Fruit fly (Drosophila melanogaster) whole organism, embryonic: ENCODE results near the gene NijB.

Experiments used
- Abd-B ChIP-seq: fragments of 200-800 bp; sonication (Bioruptor generic); optimal IDR thresholded peaks from 2 replicates; lab custom pipeline; 2018; ENCODE audit warnings: missing biosample characterization, mild to moderate bottlenecking, missing genetic modification characterization, moderate library complexity
- CG10147 ChIP-seq: fragments of 200-800 bp; sonication (Bioruptor generic); optimal IDR thresholded peaks from 2 replicates; lab custom pipeline; 2019; ENCODE audit warnings: missing biosample characterization, mild to moderate bottlenecking, missing genetic modification characterization, moderate library complexity
- CG10321 ChIP-seq: fragments of 200-800 bp; sonication (Bioruptor generic); IDR thresholded peaks from 2 replicates; pipeline ENCODE4 v1.3.6; 2022; ENCODE audit warnings: missing biosample characterization, missing genetic modification characterization
- CG1603 ChIP-seq: fragments of 200-800 bp; sonication (Bioruptor generic); optimal IDR thresholded peaks from 2 replicates; lab custom pipeline; 2019; ENCODE audit warnings: missing biosample characterization, mild to moderate bottlenecking, missing genetic modification characterization, moderate library complexity
- CG2120 ChIP-seq: fragments of 200-800 bp; sonication (Bioruptor generic); optimal IDR thresholded peaks from 3 replicates; lab custom pipeline; 2016; ENCODE audit warnings: missing biosample characterization, missing genetic modification characterization
- CG6765 ChIP-seq: fragments of 200-800 bp; sonication (Bioruptor generic); optimal IDR thresholded peaks from 3 replicates; lab custom pipeline; 2017; ENCODE audit warnings: missing biosample characterization, mild to moderate bottlenecking, missing genetic modification characterization
- Gug ChIP-seq: fragments of 200-800 bp; sonication (Bioruptor generic); IDR thresholded peaks from 4 replicates; pipeline ENCODE4 v1.3.6; 2022; ENCODE audit warnings: missing biosample characterization, missing genetic modification characterization
- Hr39 ChIP-seq: fragments of >200 bp; optimal IDR thresholded peaks from 2 replicates; lab custom pipeline; 2017
- Mes4 ChIP-seq: fragments of 200-800 bp; sonication (Bioruptor generic); optimal IDR thresholded peaks from 2 replicates; lab custom pipeline; 2016; ENCODE audit warnings: missing biosample characterization, missing genetic modification characterization
- Sox100B ChIP-seq: fragments of 200-800 bp; sonication (Bioruptor generic); optimal IDR thresholded peaks from 3 replicates; lab custom pipeline; 2018; ENCODE audit warnings: missing biosample characterization, mild to moderate bottlenecking, missing genetic modification characterization
- caup ChIP-seq: fragments of 200-800 bp; sonication (Bioruptor generic); optimal IDR thresholded peaks from 3 replicates; lab custom pipeline; 2017; ENCODE audit warnings: missing biosample characterization, mild to moderate bottlenecking, missing genetic modification characterization, moderate library complexity; ENCODE audit not compliant: severe bottlenecking
- dimm ChIP-seq: fragments of 200-800 bp; sonication (Bioruptor generic); IDR thresholded peaks from 2 replicates; pipeline ENCODE4 v1.3.6; 2022; ENCODE audit warnings: missing biosample characterization, missing genetic modification characterization
- en ChIP-seq: fragments of 200-800 bp; sonication (Bioruptor generic); optimal IDR thresholded peaks from 2 replicates; lab custom pipeline; 2016; ENCODE audit warnings: missing biosample characterization, missing genetic modification characterization
- odd ChIP-seq: fragments of 200-800 bp; sonication (Bioruptor generic); optimal IDR thresholded peaks from 2 replicates; lab custom pipeline; 2017; ENCODE audit warnings: missing biosample characterization, mild to moderate bottlenecking, missing genetic modification characterization
- seq ChIP-seq: fragments of 200-800 bp; sonication (Bioruptor generic); IDR thresholded peaks from 2 replicates; pipeline ENCODE4 v1.3.6; 2022; ENCODE audit warnings: missing biosample characterization, missing genetic modification characterization
- tup ChIP-seq: fragments of 200-800 bp; sonication (Bioruptor generic); optimal IDR thresholded peaks from 2 replicates; lab custom pipeline; 2016; ENCODE audit warnings: missing biosample characterization, mild to moderate bottlenecking, missing genetic modification characterization, moderate library complexity

Gene NijB

dm6 chr3L:18924790-18925189 lies 32.6 kb downstream of the NijB start, which contains the start of gene CG43049:
TSS of gene CG43049 (plus strand) at chr3L:18925090.
- TF ChIP-seq dimm (GFP tag; lab: Robert Waterston, UW) (no peak), Hr39 (no peak), en (GFP tag; lab: Kevin White, UChicago) (no peak), caup (GFP tag; lab: Kevin White, UChicago) (no peak), seq (GFP tag; lab: Robert Waterston, UW) (no peak), CG6765 (GFP tag; lab: Kevin White, UChicago) (no peak), Abd-B (GFP tag; lab: Kevin White, UChicago) (no peak), Mes4 (GFP tag; lab: Kevin White, UChicago) (no peak), Gug (GFP tag; lab: Robert Waterston, UW) (no peak), tup (GFP tag; lab: Kevin White, UChicago) (no peak), CG2120 (no peak), CG10147 (GFP tag; lab: Kevin White, UChicago) (no peak), odd (GFP tag; lab: Kevin White, UChicago) (no peak), CG1603 (tag; lab: Kevin White, UChicago) (no peak), CG10321 (GFP tag; lab: Robert Waterston, UW) (no peak), Sox100B (GFP tag; lab: Kevin White, UChicago) (no peak)
